Fruit fly (Drosophila melanogaster) whole organism, embryonic: ENCODE data around the gene Vps39.

Source experiments
- CG30020 ChIP-seq: fragments of 200-800 bp; optimal IDR thresholded peaks from 2 replicates; lab custom pipeline; 2019; ENCODE audit warnings: missing biosample characterization, mild to moderate bottlenecking, missing genetic modification characterization, moderate library complexity
- Lpt ChIP-seq: fragments of >200 bp; optimal IDR thresholded peaks from 2 replicates; lab custom pipeline; 2018; ENCODE audit warnings: missing biosample characterization, missing genetic modification characterization
- ab ChIP-seq: fragments of 200-800 bp; sonication (Bioruptor generic); optimal IDR thresholded peaks from 2 replicates; lab custom pipeline; 2016; ENCODE audit warnings: missing biosample characterization, missing genetic modification characterization
- ara ChIP-seq: fragments of 200-800 bp; sonication (Bioruptor generic); IDR thresholded peaks from 2 replicates; pipeline ENCODE4 v1.3.6; 2022; ENCODE audit warnings: missing biosample characterization, missing genetic modification characterization
- lov ChIP-seq, 2 experiments: fragments of 200-800 bp in 1 of 2; fragments of >200 bp in 1 of 2; sonication (Bioruptor generic) in 1 of 2; IDR thresholded peaks in 1 of 2; optimal IDR thresholded peaks in 1 of 2; 2 replicates in 1 of 2; 3 replicates in 1 of 2; pipeline versions ENCODE4 v1.3.6 to Lab custom; 2017 to 2022; ENCODE audit warnings: missing biosample characterization in 1 of 2, missing genetic modification characterization in 1 of 2
- pita ChIP-seq: fragments of 200-800 bp; sonication (Bioruptor generic); optimal IDR thresholded peaks from 2 replicates; lab custom pipeline; 2017; ENCODE audit warnings: missing biosample characterization, mild to moderate bottlenecking, missing genetic modification characterization
- sc ChIP-seq, 3 experiments: fragments of >200 bp in 2 of 3; fragments of 200-800 bp in 1 of 3; sonication (Bioruptor generic) in 1 of 3; optimal IDR thresholded peaks; 2 replicates in 2 of 3; 3 replicates in 1 of 3; lab custom pipeline; 2017; ENCODE audit warnings: mild to moderate bottlenecking in 1 of 3, missing biosample characterization in 1 of 3, missing genetic modification characterization in 1 of 3, missing genetic modification reagents in 1 of 3
- sens-2 ChIP-seq: fragments of 200-800 bp; sonication (Bioruptor generic); IDR thresholded peaks from 2 replicates; pipeline ENCODE4 v1.3.6; 2022; ENCODE audit warnings: missing biosample characterization, missing genetic modification characterization

- no peak for TF ChIP-seq CG30020 (tag; lab: Kevin White, UChicago)
- TF ChIP-seq sc (optimal IDR thresholded peaks at IDR 0.05; lab: Kevin White, UChicago) = no peak
- TF ChIP-seq sc (GFP tag; optimal IDR thresholded peaks at IDR 0.05; lab: Kevin White, UChicago) = no peak
- no peak for TF ChIP-seq ara (GFP tag; lab: Robert Waterston, UW)
- no peak for TF ChIP-seq lov (optimal IDR thresholded peaks at IDR 0.05; lab: Kevin White, UChicago)
- no peak for TF ChIP-seq lov (GFP tag; IDR thresholded peaks at IDR 0.05; lab: Robert Waterston, UW)
- TF ChIP-seq pita (GFP tag; lab: Kevin White, UChicago) = no peak
- TF ChIP-seq Lpt (GFP tag; lab: Kevin White, UChicago) = no peak
- TF ChIP-seq sens-2 (GFP tag; lab: Robert Waterston, UW) = no peak
- TF ChIP-seq ab (GFP tag; lab: Kevin White, UChicago) = no peak
Measured at dm6 chr3R:18265275-18265674, 9.0 kb downstream of the Vps39 start.
